Fruit fly (Drosophila melanogaster): ENCODE data around the gene TBC1D23.
A peak's percentile ranks its signal among the peaks of the same experiment; 100 is the strongest.

TBC1D23 gene

DNA sequence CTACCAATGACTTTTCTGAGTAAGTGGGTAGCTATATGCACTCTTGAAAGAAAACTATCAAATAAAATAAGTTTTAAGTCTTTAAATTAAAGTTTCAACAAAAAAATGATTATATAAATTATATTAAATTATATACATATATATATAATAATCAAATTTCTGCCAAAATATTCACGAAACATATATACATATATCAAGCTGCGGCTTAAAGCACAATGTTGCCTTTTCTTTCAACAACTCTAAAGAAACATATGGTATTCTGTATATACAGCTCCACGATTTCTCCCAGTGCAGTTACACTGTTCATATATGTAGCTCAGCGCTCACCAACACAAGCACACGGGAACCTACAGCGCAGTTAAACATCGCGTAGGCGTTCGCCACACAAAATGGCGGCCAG is 6.4 kb downstream of the TBC1D23 start (continued):
- TF ChIP-seq CG4328 (GFP tag; optimal IDR thresholded peaks at IDR 0.05) (no peak), CG18476 (GFP tag; optimal IDR thresholded peaks at IDR 0.05) (no peak), CG2678 (tag; optimal IDR thresholded peaks at IDR 0.05) (peak; percentile 60), ewg (GFP tag; optimal IDR thresholded peaks at IDR 0.05) (no peak), slbo (GFP tag; IDR thresholded peaks at IDR 0.05) (peak; percentile 32; the same call in 1 of the 2 replicates), CG9727 (GFP tag; optimal IDR thresholded peaks at IDR 0.05) (peak; percentile 29), bbx (GFP tag; IDR thresholded peaks at IDR 0.05; ENCODE audit: partially characterized antibody) (no peak), Dip3 (GFP tag; optimal IDR thresholded peaks at IDR 0.05) (no peak), CG6854 (GFP tag; optimal IDR thresholded peaks at IDR 0.05) (no peak), Bgb (GFP tag; IDR thresholded peaks at IDR 0.05; ENCODE audit: partially characterized antibody) (no peak), CG17385 (GFP tag; optimal IDR thresholded peaks at IDR 0.05) (peak; percentile 7), Dfd (GFP tag; optimal IDR thresholded peaks at IDR 0.05) (no peak), Poxn (GFP tag; IDR thresholded peaks at IDR 0.05) (no peak), CG16863 (GFP tag; optimal IDR thresholded peaks at IDR 0.05) (no peak), Sry-β (GFP tag; optimal IDR thresholded peaks at IDR 0.05) (no peak), CG9932 (GFP tag; IDR thresholded peaks at IDR 0.05) (peak; percentile 12; the same call in 1 of the 2 replicates), HLH54F (GFP tag; optimal IDR thresholded peaks at IDR 0.05) (no peak), CG1529 (GFP tag; optimal IDR thresholded peaks at IDR 0.05) (no peak), Fer3 (tag; optimal IDR thresholded peaks at IDR 0.05) (no peak), CG14441 (GFP tag; IDR thresholded peaks at IDR 0.05) (no peak), CG12391 (tag; optimal IDR thresholded peaks at IDR 0.05) (peak; percentile 34), jumu (GFP tag; optimal IDR thresholded peaks at IDR 0.05) (no peak), NfI (GFP tag; optimal IDR thresholded peaks at IDR 0.05) (peak; percentile 18), wdn (GFP tag; IDR thresholded peaks at IDR 0.05) (no peak), CG8765 (GFP tag; IDR thresholded peaks at IDR 0.05) (no peak), CG31441 (GFP tag; IDR thresholded peaks at IDR 0.05) (0 out of 2 replicates have a peak, but pooled peaks have one; percentile 30), prd (optimal IDR thresholded peaks at IDR 0.05) (no peak), prd (GFP tag; IDR thresholded peaks at IDR 0.05) (0 out of 3 replicates have a peak, but pooled peaks have one; percentile 10), CG7372 (GFP tag; IDR thresholded peaks at IDR 0.05) (no peak), Ada2b (GFP tag; IDR thresholded peaks at IDR 0.05) (no peak), fd102C (GFP tag; optimal IDR thresholded peaks at IDR 0.05) (no peak), ken (GFP tag; IDR thresholded peaks at IDR 0.05) (no peak), sens (GFP tag) (peak; percentile 45), NC2α (GFP tag; optimal IDR thresholded peaks at IDR 0.05) (no peak), Dip2 (GFP tag; IDR thresholded peaks at IDR 0.05) (no peak), Nf-YB (GFP tag; optimal IDR thresholded peaks at IDR 0.05) (no peak), disco-r (GFP tag; optimal IDR thresholded peaks at IDR 0.05) (no peak), CG2889 (GFP tag; IDR thresholded peaks at IDR 0.05) (no peak), gro (GFP tag; optimal IDR thresholded peaks at IDR 0.05) (no peak), wor (GFP tag; IDR thresholded peaks at IDR 0.05) (no peak), HHEX (GFP tag; optimal IDR thresholded peaks at IDR 0.05) (peak; percentile 7), CG18764 (GFP tag; optimal IDR thresholded peaks at IDR 0.05) (no peak), dan (GFP tag; IDR thresholded peaks at IDR 0.05) (no peak), CG12219 (GFP tag; optimal IDR thresholded peaks at IDR 0.05) (no peak), gcm (GFP tag; optimal IDR thresholded peaks at IDR 0.05) (no peak), CG7556 (GFP tag; optimal IDR thresholded peaks at IDR 0.05) (peak; percentile 56), CG7987 (GFP tag; optimal IDR thresholded peaks at IDR 0.05) (no peak), row (GFP tag; IDR thresholded peaks at IDR 0.05) (0 out of 3 replicates have a peak, but pooled peaks have one; percentile 33), CG9609 (GFP tag; optimal IDR thresholded peaks at IDR 0.05) (no peak), MTF-1 (GFP tag; optimal IDR thresholded peaks at IDR 0.05; ENCODE audit: borderline replicate concordance) (no peak), CG2712 (tag; optimal IDR thresholded peaks at IDR 0.05) (peak; percentile 19), CG10209 (GFP tag; optimal IDR thresholded peaks at IDR 0.05) (peak; percentile 31)

Data from whole organism, embryonic.